Worm (Caenorhabditis elegans): ENCODE data around the gene gly-9.
A peak's percentile ranks its signal among the peaks of the same experiment; 100 is the strongest.

Gene gly-9

DNA sequence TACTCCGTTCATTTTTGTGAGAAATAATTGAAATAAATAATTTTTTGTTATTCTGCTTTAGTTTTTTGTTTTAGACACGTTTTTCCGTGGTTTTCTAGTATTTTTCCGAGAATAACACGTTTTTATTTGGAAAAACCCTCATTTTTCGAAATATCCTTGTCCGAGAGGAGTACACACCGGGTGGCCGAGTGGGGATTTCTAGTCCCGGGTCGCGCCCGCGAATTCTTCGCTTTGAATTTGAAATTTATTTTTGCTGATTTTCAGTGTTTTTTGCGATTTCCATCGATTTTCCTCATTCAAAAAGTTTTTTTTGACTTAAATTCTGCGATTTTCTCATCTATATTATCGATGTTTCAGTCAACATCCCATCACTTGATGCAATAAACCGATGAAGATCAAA lies at the start of gene gly-9, which contains the start of the genes mib-1 and smc-3:
Gene gly-9, minus strand, starts transcription at position 27 of the 400 bp plus-strand sequence.
Gene mib-1, minus strand, starts transcription at position 123 of the 400 bp plus-strand sequence.
Gene smc-3, plus strand, starts transcription at position 351 of the 400 bp plus-strand sequence.
- TF ChIP-seq lin-13 (GFP tag; optimal IDR thresholded peaks at IDR 0.05) (peak; percentile 76), mab-9 (GFP tag; IDR thresholded peaks at IDR 0.05) (peak; percentile 73), aly-2 (tag; optimal IDR thresholded peaks at IDR 0.05) (no peak), pqm-1 (tag; optimal IDR thresholded peaks at IDR 0.05) (no peak), nhr-20 (tag; optimal IDR thresholded peaks at IDR 0.05) (peak; percentile 83), isw-1 (GFP tag; IDR thresholded peaks at IDR 0.05) (peak; percentile 73), snu-23 (GFP tag; optimal IDR thresholded peaks at IDR 0.05) (peak; percentile 87), skn-1 (tag; optimal IDR thresholded peaks at IDR 0.05) (peak; percentile 79), vab-15 (tag; optimal IDR thresholded peaks at IDR 0.05) (peak; percentile 59), efl-3 (GFP tag; optimal IDR thresholded peaks at IDR 0.05) (peak; percentile 26), lin-35 (GFP tag; optimal IDR thresholded peaks at IDR 0.05) (peak; percentile 90 to 91), lin-15B (tag; optimal IDR thresholded peaks at IDR 0.05) (peak; percentile 70), nhr-84 (tag; optimal IDR thresholded peaks at IDR 0.05) (no peak), ets-5 (GFP tag; IDR thresholded peaks at IDR 0.05) (no peak), lin-14 (GFP tag; optimal IDR thresholded peaks at IDR 0.05) (no peak), tbx-2 (tag; optimal IDR thresholded peaks at IDR 0.05) (peak; percentile 92), nhr-85 (tag) (peak; percentile 94), unc-30 (tag; optimal IDR thresholded peaks at IDR 0.05) (no peak), C34B4.2 (tag; optimal IDR thresholded peaks at IDR 0.05) (no peak), aha-1 (tag; optimal IDR thresholded peaks at IDR 0.05) (no peak), rnt-1 (tag; optimal IDR thresholded peaks at IDR 0.05) (peak; percentile 98), lir-3 (tag; optimal IDR thresholded peaks at IDR 0.05; ENCODE audit: poor library complexity) (peak; percentile 96), F16B12.6 (tag; optimal IDR thresholded peaks at IDR 0.05) (peak; percentile 57), hlh-17 (GFP tag; optimal IDR thresholded peaks at IDR 0.05; ENCODE audit: borderline replicate concordance) (no peak), ztf-11 (tag; optimal IDR thresholded peaks at IDR 0.05) (peak in 1 of 2 experiments; percentile 96), ceh-82 (tag; optimal IDR thresholded peaks at IDR 0.05) (peak; percentile 26 to 82 (median 58)), tlp-1 (tag; optimal IDR thresholded peaks at IDR 0.05) (no peak), grh-1 (GFP tag; IDR thresholded peaks at IDR 0.05) (no peak), fkh-10 (GFP tag; optimal IDR thresholded peaks at IDR 0.05) (no peak), unc-62 (GFP tag; optimal IDR thresholded peaks at IDR 0.05) (no peak), mef-2 (tag; optimal IDR thresholded peaks at IDR 0.05) (no peak), unc-130 (tag; optimal IDR thresholded peaks at IDR 0.05) (no peak), nhr-90 (tag; optimal IDR thresholded peaks at IDR 0.05; ENCODE audit: poor library complexity) (peak; percentile 91), nhr-47 (tag; optimal IDR thresholded peaks at IDR 0.05) (peak; percentile 90), snpc-4 (tag; optimal IDR thresholded peaks at IDR 0.05) (peak; percentile 66), ceh-8 (GFP tag; optimal IDR thresholded peaks at IDR 0.05) (peak; percentile 29), dsc-1 (tag; optimal IDR thresholded peaks at IDR 0.05) (peak; percentile 89), zip-4 (GFP tag; optimal IDR thresholded peaks at IDR 0.05) (no peak), nhr-237 (tag; optimal IDR thresholded peaks at IDR 0.05) (no peak), ceh-88 (GFP tag; IDR thresholded peaks at IDR 0.05) (peak; percentile 50; the same call in 1 of the 2 replicates), lin-39 (tag; optimal IDR thresholded peaks at IDR 0.05) (no peak), xbp-1 (tag; optimal IDR thresholded peaks at IDR 0.05) (peak; percentile 85), C04F5.9 (tag; optimal IDR thresholded peaks at IDR 0.05) (peak; percentile 75), mdl-1 (tag; optimal IDR thresholded peaks at IDR 0.05) (peak in 1 of 2 experiments; percentile 51), fkh-4 (tag; optimal IDR thresholded peaks at IDR 0.05; ENCODE audit: borderline replicate concordance) (peak; percentile 96), ama-1 (optimal IDR thresholded peaks at IDR 0.05) (no peak), egl-13 (tag; optimal IDR thresholded peaks at IDR 0.05) (peak; percentile 89), elt-2 (tag; optimal IDR thresholded peaks at IDR 0.05) (peak; percentile 45), lsy-2 (tag; optimal IDR thresholded peaks at IDR 0.05) (peak; percentile 77 to 78), C16A3.4 (tag; optimal IDR thresholded peaks at IDR 0.05) (peak; percentile 9), sptf-1 (tag; optimal IDR thresholded peaks at IDR 0.05) (no peak), alr-1 (tag; optimal IDR thresholded peaks at IDR 0.05; ENCODE audit: borderline replicate concordance) (no peak), ztf-4 (tag; optimal IDR thresholded peaks at IDR 0.05) (no peak)

All from whole organism, L1 larva.